Worm (Caenorhabditis elegans): ENCODE data around the gene srw-124.

ce11 chrV:2964786-2965185 lies 11.6 kb upstream of the srw-124 start, which contains the start of gene srh-88:
- no peak for TF ChIP-seq lsy-2 (tag; optimal IDR thresholded peaks at IDR 0.05)
- no peak for TF ChIP-seq drap-1 (GFP tag; optimal IDR thresholded peaks at IDR 0.05)
- no peak for TF ChIP-seq elt-1 (tag; optimal IDR thresholded peaks at IDR 0.05; ENCODE audit: borderline replicate concordance, insufficient read depth)
- TF ChIP-seq blmp-1 (tag; optimal IDR thresholded peaks at IDR 0.05) = no peak
- no peak for TF ChIP-seq lin-32 (GFP tag; optimal IDR thresholded peaks at IDR 0.05)
- TF ChIP-seq nhr-12 (tag; optimal IDR thresholded peaks at IDR 0.05) = no peak
- TF ChIP-seq elt-3 (tag; optimal IDR thresholded peaks at IDR 0.05) = no peak

All from whole organism, mixed stage, embryonic.